Worm (Caenorhabditis elegans): ENCODE results near the gene nhr-115.
"Not testable (repeated sequence)": the region's sequence is repeated elsewhere in the genome, so short reads cannot be mapped to it uniquely, and the experiment has no call there.

ce11 chrV:2330129-2330528 is 37.8 kb downstream of the nhr-115 start, which contains the start of gene pud-1.1:
- not testable (repeated sequence) for TF ChIP-seq ama-1 (optimal IDR thresholded peaks at IDR 0.05); ets-7 (tag; optimal IDR thresholded peaks at IDR 0.05); tbx-37 (GFP tag; conservative IDR thresholded peaks at IDR 0.05); tbx-11 (GFP tag; IDR thresholded peaks at IDR 0.05); ceh-13 (GFP tag; optimal IDR thresholded peaks at IDR 0.05); hmbx-1 (tag; optimal IDR thresholded peaks at IDR 0.05)
